Worm (Caenorhabditis elegans) whole organism, late embryonic: Measurements from ENCODE around the gene B0361.3.

Experiments
- C08G9.2 ChIP-seq: sonication (generic microtip); optimal IDR thresholded peaks from 2 replicates; lab custom pipeline; 2016; ENCODE audit warnings: mild to moderate bottlenecking, missing genetic modification characterization, moderate library complexity, missing compliant biosample characterization
- K02D7.2 ChIP-seq: sonication (generic microtip); optimal IDR thresholded peaks from 2 replicates; lab custom pipeline; 2017; ENCODE audit warnings: mild to moderate bottlenecking, missing genetic modification characterization, missing compliant biosample characterization
- K09A11.1 ChIP-seq: sonication (generic microtip); optimal IDR thresholded peaks from 2 replicates; lab custom pipeline; 2017; ENCODE audit warnings: antibody characterized with exemption, mild to moderate bottlenecking, missing genetic modification characterization, missing compliant biosample characterization; ENCODE audit not compliant: insufficient read depth
- T23F11.4 ChIP-seq: fragments of 200-800 bp; sonication (Bioruptor generic); optimal IDR thresholded peaks from 2 replicates; lab custom pipeline; 2018; ENCODE audit warnings: mild to moderate bottlenecking, missing genetic modification characterization, missing compliant biosample characterization
- ama-1 ChIP-seq: fragments of 150-350 bp; optimal IDR thresholded peaks from 2 replicates; lab custom pipeline; 2014
- ceh-14 ChIP-seq: sonication (generic microtip); optimal IDR thresholded peaks from 2 replicates; lab custom pipeline; 2016; ENCODE audit warnings: missing genotype, missing genetic modification characterization, missing compliant biosample characterization
- ceh-18 ChIP-seq: sonication (generic microtip); optimal IDR thresholded peaks from 2 replicates; lab custom pipeline; 2016; ENCODE audit warnings: missing genetic modification characterization, missing compliant biosample characterization
- ceh-19 ChIP-seq: fragments of 200-800 bp; sonication (Bioruptor generic); optimal IDR thresholded peaks from 2 replicates; lab custom pipeline; 2018; ENCODE audit warnings: mild to moderate bottlenecking, missing genetic modification characterization, missing compliant biosample characterization
- ceh-2 ChIP-seq: sonication (generic microtip); optimal IDR thresholded peaks from 2 replicates; lab custom pipeline; 2016; ENCODE audit warnings: missing genotype, missing genetic modification characterization, missing compliant biosample characterization
- ceh-24 ChIP-seq: sonication (generic microtip); optimal IDR thresholded peaks from 2 replicates; lab custom pipeline; 2016; ENCODE audit warnings: mild to moderate bottlenecking, missing genetic modification characterization, missing compliant biosample characterization
- ceh-30 ChIP-seq: fragments of 150-350 bp; optimal IDR thresholded peaks from 2 replicates; lab custom pipeline; 2014; ENCODE audit warnings: missing biosample characterization, missing genetic modification characterization
- ceh-31 ChIP-seq: sonication (generic microtip); optimal IDR thresholded peaks from 2 replicates; lab custom pipeline; 2016; ENCODE audit warnings: missing genetic modification characterization, missing compliant biosample characterization
- ceh-34 ChIP-seq: sonication (generic microtip); optimal IDR thresholded peaks from 2 replicates; lab custom pipeline; 2016; ENCODE audit warnings: mild to moderate bottlenecking, missing genetic modification characterization, missing compliant biosample characterization
- ceh-45 ChIP-seq: fragments of 200-800 bp; sonication (Bioruptor generic); IDR thresholded peaks from 2 replicates; pipeline ENCODE4 v1.3.6; 2022; ENCODE audit warnings: missing genetic modification reagents, missing genetic modification characterization, missing compliant biosample characterization
- dve-1 ChIP-seq: sonication (generic microtip); optimal IDR thresholded peaks from 2 replicates; lab custom pipeline; 2017; ENCODE audit warnings: antibody characterized with exemption, mild to moderate bottlenecking, missing genetic modification characterization, missing compliant biosample characterization
- elt-2 ChIP-seq: sonication (generic microtip); optimal IDR thresholded peaks from 2 replicates; lab custom pipeline; 2016; ENCODE audit warnings: missing genetic modification reagents, missing genetic modification characterization, missing compliant biosample characterization
- elt-4 ChIP-seq: sonication (generic microtip); optimal IDR thresholded peaks from 2 replicates; lab custom pipeline; 2016; ENCODE audit warnings: missing genetic modification characterization, missing compliant biosample characterization
- ets-4 ChIP-seq: sonication (generic microtip); optimal IDR thresholded peaks from 2 replicates; lab custom pipeline; 2016; ENCODE audit warnings: missing genetic modification characterization, missing compliant biosample characterization
- eyg-1 ChIP-seq: sonication (generic microtip); optimal IDR thresholded peaks from 2 replicates; lab custom pipeline; 2016; ENCODE audit warnings: missing genotype, missing genetic modification characterization, missing compliant biosample characterization
- fkh-10 ChIP-seq: fragments of 150-350 bp; optimal IDR thresholded peaks from 2 replicates; lab custom pipeline; 2014; ENCODE audit warnings: missing biosample characterization, missing genetic modification reagents, missing genetic modification characterization
- gmeb-2 ChIP-seq: sonication (generic microtip); optimal IDR thresholded peaks from 2 replicates; lab custom pipeline; 2016; ENCODE audit warnings: missing genetic modification characterization, inconsistent platforms, missing compliant biosample characterization
- hlh-15 ChIP-seq: sonication (generic microtip); optimal IDR thresholded peaks from 2 replicates; lab custom pipeline; 2016; ENCODE audit warnings: missing genetic modification characterization, missing compliant biosample characterization
- hlh-8 ChIP-seq: sonication (generic microtip); optimal IDR thresholded peaks from 2 replicates; lab custom pipeline; 2016; ENCODE audit warnings: missing genotype, missing genetic modification characterization, missing compliant biosample characterization
- lin-11 ChIP-seq: fragments of 200-800 bp; sonication (Bioruptor generic); optimal IDR thresholded peaks from 2 replicates; lab custom pipeline; 2018; ENCODE audit warnings: mild to moderate bottlenecking, missing genetic modification characterization, missing compliant biosample characterization
- nhr-11 ChIP-seq: fragments of 150-350 bp; optimal IDR thresholded peaks from 2 replicates; lab custom pipeline; 2014; ENCODE audit warnings: missing biosample characterization, missing genetic modification characterization
- nhr-232 ChIP-seq: sonication (generic microtip); optimal IDR thresholded peaks from 2 replicates; lab custom pipeline; 2016; ENCODE audit warnings: missing genetic modification characterization, missing compliant biosample characterization
- odd-2 ChIP-seq: sonication (generic microtip); optimal IDR thresholded peaks from 2 replicates; lab custom pipeline; 2017; ENCODE audit warnings: antibody characterized with exemption, mild to moderate bottlenecking, missing genetic modification characterization, missing compliant biosample characterization
- pag-3 ChIP-seq: sonication (generic microtip); optimal IDR thresholded peaks from 2 replicates; lab custom pipeline; 2016; ENCODE audit warnings: missing compliant biosample characterization, missing genetic modification characterization, borderline replicate concordance
- pha-4 ChIP-seq: fragments of 150-350 bp; optimal IDR thresholded peaks from 2 replicates; lab custom pipeline; 2018; ENCODE audit warnings: missing biosample characterization, missing genetic modification reagents, missing genetic modification characterization
- sdc-2 ChIP-seq: sonication (generic microtip); optimal IDR thresholded peaks from 2 replicates; lab custom pipeline; 2016; ENCODE audit warnings: missing genotype, missing genetic modification characterization, missing compliant biosample characterization
- sox-4 ChIP-seq: sonication (generic microtip); optimal IDR thresholded peaks from 2 replicates; lab custom pipeline; 2017; ENCODE audit warnings: mild to moderate bottlenecking, missing genetic modification characterization, inconsistent platforms, missing compliant biosample characterization
- syd-9 ChIP-seq: sonication (generic microtip); optimal IDR thresholded peaks from 2 replicates; lab custom pipeline; 2016; ENCODE audit warnings: mild to moderate bottlenecking, missing genetic modification characterization, moderate library complexity, missing compliant biosample characterization
- tbx-7 ChIP-seq: sonication (generic microtip); optimal IDR thresholded peaks from 2 replicates; lab custom pipeline; 2016; ENCODE audit warnings: missing genotype, missing genetic modification characterization, missing compliant biosample characterization
- ttx-3 ChIP-seq: sonication (generic microtip); optimal IDR thresholded peaks from 2 replicates; lab custom pipeline; 2016; ENCODE audit warnings: missing genetic modification reagents, missing genetic modification characterization, missing compliant biosample characterization
- unc-42 ChIP-seq: sonication (generic microtip); optimal IDR thresholded peaks from 2 replicates; lab custom pipeline; 2016; ENCODE audit warnings: missing genotype, missing genetic modification characterization, missing compliant biosample characterization
- unc-86 ChIP-seq: sonication (generic microtip); optimal IDR thresholded peaks from 2 replicates; lab custom pipeline; 2016; ENCODE audit warnings: missing genetic modification characterization, missing compliant biosample characterization
- zip-5 ChIP-seq: sonication (generic microtip); optimal IDR thresholded peaks from 2 replicates; lab custom pipeline; 2016; ENCODE audit warnings: missing genetic modification characterization, missing compliant biosample characterization
- ztf-16 ChIP-seq: sonication (generic microtip); optimal IDR thresholded peaks from 2 replicates; lab custom pipeline; 2017; ENCODE audit warnings: missing genetic modification characterization, missing compliant biosample characterization

B0361.3 gene

DNA sequence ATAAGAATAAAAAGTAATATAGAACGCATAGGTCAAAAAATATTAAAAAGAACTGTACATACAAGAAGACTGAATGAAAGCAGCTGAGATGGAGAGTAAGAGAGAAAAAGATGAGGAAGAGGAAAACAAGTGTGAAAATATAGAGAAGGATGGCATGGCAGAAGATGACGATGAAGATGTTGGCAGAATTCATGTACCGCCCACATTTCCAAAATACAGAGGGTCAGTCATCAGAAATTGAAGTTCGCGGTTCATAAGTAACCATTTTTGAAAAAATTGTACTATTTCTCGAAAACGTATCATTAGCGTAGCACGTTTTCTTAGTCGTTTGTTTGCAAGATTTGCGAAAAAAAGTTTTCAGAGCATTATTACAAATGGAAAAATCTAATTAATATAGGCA is 33.5 kb upstream of the B0361.3 start, which contains the start of gene zmp-6:
Gene zmp-6, minus strand, starts transcription at position 101 of the 400 bp plus-strand sequence.
- TF ChIP-seq ama-1 (no peak), elt-2 (tag; lab: Kevin White, UChicago) (no peak), odd-2 (tag; lab: Kevin White, UChicago) (no peak), elt-4 (tag; lab: Kevin White, UChicago) (no peak), dve-1 (no peak), ceh-30 (tag; lab: Kevin White, UChicago) (no peak)

DNA sequence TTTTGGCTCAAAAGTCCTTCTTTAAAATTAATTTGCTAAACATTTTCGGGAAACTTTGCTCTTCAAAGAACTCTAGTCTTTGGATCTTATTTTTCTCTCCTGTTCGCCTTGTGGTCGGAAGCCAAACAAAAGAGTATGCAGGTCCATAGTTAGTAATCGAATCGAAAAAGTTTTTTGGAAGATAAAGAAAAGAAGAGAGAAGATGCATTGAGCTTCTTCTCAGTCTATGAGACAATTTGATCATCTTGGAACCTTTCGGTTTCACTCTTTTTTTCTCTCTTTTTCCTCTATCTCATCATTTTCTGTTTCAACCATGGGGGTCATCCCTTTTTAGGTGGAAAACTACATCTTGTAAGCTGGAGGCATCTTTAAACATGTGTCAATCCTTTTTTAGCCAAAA is 27.6 kb upstream of the B0361.3 start:
- TF ChIP-seq ztf-16 (tag; lab: Kevin White, UChicago): no peak
- peak; percentile 95 for TF ChIP-seq unc-42 (tag; lab: Kevin White, UChicago)
- TF ChIP-seq pag-3 (tag; lab: Kevin White, UChicago): no peak
- TF ChIP-seq nhr-11 (tag; lab: Kevin White, UChicago): no peak
- TF ChIP-seq gmeb-2 (tag; lab: Kevin White, UChicago): no peak

DNA sequence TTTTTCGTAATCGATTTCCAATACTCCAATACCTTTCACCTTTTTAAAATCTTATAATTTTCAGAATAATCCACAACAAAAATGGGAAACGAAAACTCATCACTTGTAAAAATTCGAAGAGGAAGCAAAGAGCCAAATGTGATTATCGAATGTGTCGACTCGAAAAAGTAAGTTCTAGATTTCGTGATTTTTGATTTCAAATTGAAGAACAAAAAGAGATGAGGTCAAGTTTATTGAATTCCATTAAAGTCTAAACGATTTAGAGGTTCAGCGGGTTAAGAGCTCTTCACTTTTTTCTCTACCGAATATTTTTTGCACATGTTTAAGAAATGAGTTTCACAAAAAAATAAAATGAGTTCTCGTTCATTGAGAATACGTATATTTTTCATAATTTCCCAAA is 22.3 kb upstream of the B0361.3 start, which contains the start of gene B0361.4:
Gene B0361.4, plus strand, starts transcription at position 61 of the 400 bp plus-strand sequence.
- TF ChIP-seq ets-4 (tag; lab: Kevin White, UChicago) (no peak), ceh-14 (no peak), ceh-19 (GFP tag; lab: Kevin White, UChicago) (no peak), sdc-2 (no peak), syd-9 (tag; lab: Kevin White, UChicago) (no peak), K02D7.2 (tag; lab: Kevin White, UChicago) (no peak), zip-5 (tag; lab: Kevin White, UChicago) (no peak), T23F11.4 (GFP tag; lab: Kevin White, UChicago) (no peak), nhr-232 (tag; lab: Kevin White, UChicago) (no peak), fkh-10 (GFP tag; lab: Kevin White, UChicago) (no peak), ttx-3 (tag; lab: Kevin White, UChicago) (no peak), sox-4 (tag; lab: Kevin White, UChicago) (no peak), unc-86 (tag; lab: Kevin White, UChicago) (no peak), C08G9.2 (tag; lab: Kevin White, UChicago) (no peak), lin-11 (tag; lab: Kevin White, UChicago) (no peak), pha-4 (no peak), tbx-7 (tag; lab: Kevin White, UChicago) (no peak), ceh-18 (tag; lab: Kevin White, UChicago) (no peak), eyg-1 (no peak)

ce11 chrIII:7262592-7262991 is 18.7 kb upstream of the B0361.3 start:
- TF ChIP-seq unc-42 (tag; lab: Kevin White, UChicago) (peak; percentile 53), hlh-15 (tag; lab: Kevin White, UChicago) (no peak)

- TF ChIP-seq unc-42 (tag; lab: Kevin White, UChicago) (no peak), odd-2 (tag; lab: Kevin White, UChicago) (no peak), ceh-31 (tag; lab: Kevin White, UChicago) (no peak), ceh-34 (no peak), ceh-24 (no peak), zip-5 (tag; lab: Kevin White, UChicago) (no peak)
These were observed 18.2 kb upstream of the B0361.3 start for ce11 chrIII:7263028-7263427.

ce11 chrIII:7271083-7271482 is 10.2 kb upstream of the B0361.3 start:
- TF ChIP-seq nhr-11 (tag; lab: Kevin White, UChicago): no peak
- no peak for TF ChIP-seq K09A11.1
- no peak for TF ChIP-seq ceh-31 (tag; lab: Kevin White, UChicago)
- TF ChIP-seq hlh-8 (tag; lab: Kevin White, UChicago): no peak
- no peak for TF ChIP-seq ttx-3 (tag; lab: Kevin White, UChicago)
- TF ChIP-seq ceh-30 (tag; lab: Kevin White, UChicago): no peak
- TF ChIP-seq ceh-2 (tag; lab: Kevin White, UChicago): no peak
- no peak for TF ChIP-seq ceh-19 (GFP tag; lab: Kevin White, UChicago)
- TF ChIP-seq ceh-45 (GFP tag; lab: Robert Waterston, UW): no peak
- no peak for TF ChIP-seq ceh-34
- TF ChIP-seq odd-2 (tag; lab: Kevin White, UChicago): no peak
- TF ChIP-seq syd-9 (tag; lab: Kevin White, UChicago): no peak
- TF ChIP-seq pag-3 (tag; lab: Kevin White, UChicago): no peak
- no peak for TF ChIP-seq K02D7.2 (tag; lab: Kevin White, UChicago)
